Fruit fly (Drosophila melanogaster) whole organism, embryonic: ENCODE results near the gene CG15034.

Source experiments
- Adf1 ChIP-seq: fragments of 200-800 bp; sonication (Bioruptor generic); IDR thresholded peaks from 2 replicates; pipeline ENCODE4 v1.3.6; 2022; ENCODE audit warnings: missing biosample characterization, missing genetic modification characterization
- Atf-2 ChIP-seq: fragments of 200-800 bp; sonication (Bioruptor generic); optimal IDR thresholded peaks from 2 replicates; lab custom pipeline; 2016; ENCODE audit warnings: missing biosample characterization, missing genetic modification characterization
- Awh ChIP-seq: fragments of 200-800 bp; sonication (Bioruptor generic); IDR thresholded peaks from 2 replicates; pipeline ENCODE4, ENCODE4 v1.3.6; 2022; ENCODE audit warnings: missing biosample characterization, missing genetic modification characterization
- Bteb2 ChIP-seq: fragments of 200-800 bp; sonication (Bioruptor generic); optimal IDR thresholded peaks from 2 replicates; lab custom pipeline; 2016; ENCODE audit warnings: missing biosample characterization, missing genetic modification characterization
- CG10366 ChIP-seq: fragments of 200-800 bp; sonication (Bioruptor generic); IDR thresholded peaks from 2 replicates; pipeline ENCODE4 v1.3.6; 2022; ENCODE audit warnings: missing biosample characterization, missing genetic modification characterization
- CG10462 ChIP-seq: fragments of 200-800 bp; sonication (Bioruptor generic); optimal IDR thresholded peaks from 2 replicates; lab custom pipeline; 2016; ENCODE audit warnings: missing biosample characterization, missing genetic modification characterization
- CG10565 ChIP-seq: fragments of 200-800 bp; sonication (Bioruptor generic); optimal IDR thresholded peaks from 3 replicates; lab custom pipeline; 2016; ENCODE audit warnings: missing biosample characterization, mild to moderate bottlenecking, missing genetic modification characterization
- CG12391 ChIP-seq: fragments of 200-800 bp; sonication (Bioruptor generic); optimal IDR thresholded peaks from 3 replicates; lab custom pipeline; 2018; ENCODE audit warnings: missing biosample characterization, mild to moderate bottlenecking, missing genetic modification characterization, moderate library complexity
- CG13296 ChIP-seq: fragments of 200-800 bp; sonication (Bioruptor generic); optimal IDR thresholded peaks from 3 replicates; lab custom pipeline; 2018; ENCODE audit warnings: missing biosample characterization, mild to moderate bottlenecking, missing genetic modification characterization
- CG14860 ChIP-seq: fragments of 200-800 bp; sonication (Bioruptor generic); IDR thresholded peaks from 3 replicates; pipeline ENCODE4 v1.3.6; 2022; ENCODE audit warnings: missing biosample characterization, missing genetic modification characterization; ENCODE audit not compliant: partially characterized antibody
- CG15073 ChIP-seq: fragments of 200-800 bp; sonication (Bioruptor generic); optimal IDR thresholded peaks from 2 replicates; lab custom pipeline; 2016; ENCODE audit warnings: missing biosample characterization, missing genetic modification characterization
- CG17359 ChIP-seq: fragments of 200-800 bp; sonication (Bioruptor generic); optimal IDR thresholded peaks from 3 replicates; lab custom pipeline; 2018; ENCODE audit warnings: missing biosample characterization, mild to moderate bottlenecking, missing genetic modification characterization, moderate library complexity
- CG17802 ChIP-seq: fragments of 200-800 bp; sonication (Bioruptor generic); optimal IDR thresholded peaks from 2 replicates; lab custom pipeline; 2018; ENCODE audit warnings: missing biosample characterization, mild to moderate bottlenecking, missing genetic modification characterization, moderate library complexity
- CG1832 ChIP-seq: fragments of 200-800 bp; sonication (Bioruptor generic); optimal IDR thresholded peaks from 2 replicates; lab custom pipeline; 2017; ENCODE audit warnings: missing biosample characterization, mild to moderate bottlenecking, missing genetic modification characterization, inconsistent platforms
- CG18619 ChIP-seq: fragments of 200-800 bp; sonication (Bioruptor generic); optimal IDR thresholded peaks from 3 replicates; lab custom pipeline; 2017; ENCODE audit warnings: missing biosample characterization, mild to moderate bottlenecking, missing genetic modification characterization
- CG3838 ChIP-seq: fragments of 200-800 bp; sonication (Bioruptor generic); optimal IDR thresholded peaks from 3 replicates; lab custom pipeline; 2016; ENCODE audit warnings: missing biosample characterization, missing genetic modification characterization
- CG42726 ChIP-seq: fragments of 200-800 bp; sonication (Bioruptor generic); IDR thresholded peaks from 2 replicates; pipeline ENCODE4 v1.3.6; 2022; ENCODE audit warnings: missing biosample characterization, missing genetic modification characterization; ENCODE audit not compliant: partially characterized antibody
- CG4328 ChIP-seq: fragments of 200-800 bp; sonication (Bioruptor generic); optimal IDR thresholded peaks from 3 replicates; lab custom pipeline; 2017; ENCODE audit warnings: missing biosample characterization, missing genetic modification reagents, missing genetic modification characterization
- CG4820 ChIP-seq: fragments of 200-800 bp; sonication (Bioruptor generic); optimal IDR thresholded peaks from 3 replicates; lab custom pipeline; 2016; ENCODE audit warnings: missing biosample characterization, missing genetic modification characterization
- CG6854 ChIP-seq: fragments of 200-800 bp; sonication (Bioruptor generic); optimal IDR thresholded peaks from 3 replicates; lab custom pipeline; 2017; ENCODE audit warnings: missing biosample characterization, mild to moderate bottlenecking, missing genetic modification characterization
- CkIIα-i1 ChIP-seq: fragments of 200-800 bp; sonication (Bioruptor generic); IDR thresholded peaks from 2 replicates; pipeline ENCODE4 v1.3.6; 2022; ENCODE audit warnings: missing biosample characterization, missing genetic modification characterization
- ERR ChIP-seq: fragments of 200-800 bp; sonication (Bioruptor generic); optimal IDR thresholded peaks from 2 replicates; lab custom pipeline; 2016; ENCODE audit warnings: missing biosample characterization, missing genetic modification characterization
- Ets65A ChIP-seq: fragments of 200-800 bp; sonication (Bioruptor generic); peaks from one replicate; lab custom pipeline; 2016; ENCODE audit warnings: missing biosample characterization, missing genetic modification characterization
- Fer2 ChIP-seq: fragments of 200-800 bp; sonication (Bioruptor generic); optimal IDR thresholded peaks from 2 replicates; lab custom pipeline; 2018; ENCODE audit warnings: missing biosample characterization, mild to moderate bottlenecking, missing genetic modification characterization, moderate library complexity
- Hr51 ChIP-seq, 2 experiments: fragments of 200-800 bp; sonication (Bioruptor generic); optimal IDR thresholded peaks; 2 replicates in 1 of 2; 3 replicates in 1 of 2; lab custom pipeline; 2016 to 2018; ENCODE audit warnings: missing biosample characterization in 2 of 2, missing genetic modification characterization in 2 of 2, mild to moderate bottlenecking in 1 of 2, moderate library complexity in 1 of 2
- Med ChIP-seq: fragments of 200-800 bp; sonication (Bioruptor generic); peaks from one replicate; lab custom pipeline; 2016; ENCODE audit warnings: missing biosample characterization, missing genetic modification characterization, mild to moderate bottlenecking, inconsistent platforms, moderate library complexity
- NC2α ChIP-seq: fragments of 200-800 bp; sonication (Bioruptor generic); optimal IDR thresholded peaks from 2 replicates; lab custom pipeline; 2016; ENCODE audit warnings: missing biosample characterization, missing genetic modification characterization
- Nf-YA ChIP-seq: fragments of 200-800 bp; sonication (Bioruptor generic); IDR thresholded peaks from 2 replicates; pipeline ENCODE4 v1.3.6; 2022; ENCODE audit warnings: missing biosample characterization, missing genetic modification characterization
- Oaz ChIP-seq: fragments of 200-800 bp; sonication (Bioruptor generic); IDR thresholded peaks from 2 replicates; pipeline ENCODE4 v1.3.6; 2022; ENCODE audit warnings: missing biosample characterization, missing genetic modification characterization
- PHDP ChIP-seq: fragments of 200-800 bp; sonication (Bioruptor generic); optimal IDR thresholded peaks from 3 replicates; lab custom pipeline; 2018; ENCODE audit warnings: missing biosample characterization, mild to moderate bottlenecking, missing genetic modification characterization, moderate library complexity
- Poxn ChIP-seq: fragments of 200-800 bp; sonication (Bioruptor generic); IDR thresholded peaks from 2 replicates; pipeline ENCODE4 v1.3.6; 2022; ENCODE audit warnings: missing biosample characterization, missing genetic modification characterization
- Taf1 ChIP-seq: fragments of 200-800 bp; sonication (Bioruptor generic); IDR thresholded peaks from 2 replicates; pipeline ENCODE4 v1.3.6; 2022; ENCODE audit warnings: missing biosample characterization, missing genetic modification characterization
- Xbp1 ChIP-seq: fragments of 200-800 bp; sonication (Bioruptor generic); optimal IDR thresholded peaks from 3 replicates; lab custom pipeline; 2016; ENCODE audit warnings: missing biosample characterization, mild to moderate bottlenecking, missing genetic modification characterization
- ash1 ChIP-seq: fragments of 200-800 bp; sonication (Bioruptor generic); optimal IDR thresholded peaks from 2 replicates; lab custom pipeline; 2018; ENCODE audit warnings: missing biosample characterization, mild to moderate bottlenecking, missing genetic modification characterization
- btn ChIP-seq: fragments of 200-800 bp; sonication (Bioruptor generic); optimal IDR thresholded peaks from 2 replicates; lab custom pipeline; 2016; ENCODE audit warnings: missing biosample characterization, missing genetic modification characterization
- da ChIP-seq: fragments of 200-800 bp; sonication (Bioruptor generic); optimal IDR thresholded peaks from 2 replicates; lab custom pipeline; 2016; ENCODE audit warnings: missing biosample characterization, missing genetic modification characterization
- dan ChIP-seq: fragments of 200-800 bp; sonication (Bioruptor generic); IDR thresholded peaks from 2 replicates; pipeline ENCODE4 v1.3.6; 2022; ENCODE audit warnings: missing biosample characterization, missing genetic modification characterization
- dati ChIP-seq: fragments of 200-800 bp; sonication (Bioruptor generic); IDR thresholded peaks from 2 replicates; pipeline ENCODE4 v1.3.6; 2022; ENCODE audit warnings: missing biosample characterization, missing genetic modification characterization
- exex ChIP-seq: fragments of 200-800 bp; sonication (Bioruptor generic); optimal IDR thresholded peaks from 4 replicates; lab custom pipeline; 2018; ENCODE audit warnings: missing biosample characterization, mild to moderate bottlenecking, missing genetic modification characterization, moderate library complexity
- fru ChIP-seq: fragments of >200 bp; optimal IDR thresholded peaks from 2 replicates; lab custom pipeline; 2017
- ftz-f1 ChIP-seq: fragments of 200-800 bp; sonication (Bioruptor generic); optimal IDR thresholded peaks from 2 replicates; lab custom pipeline; 2016; ENCODE audit warnings: missing biosample characterization, missing genetic modification characterization
- hkb ChIP-seq, 2 experiments: fragments of 200-800 bp in 1 of 2; fragments of >200 bp in 1 of 2; sonication (Bioruptor generic) in 1 of 2; IDR thresholded peaks in 1 of 2; optimal IDR thresholded peaks in 1 of 2; 2 replicates each; pipeline versions ENCODE4 v1.3.6 to Lab custom; 2017 to 2022; ENCODE audit warnings: missing biosample characterization in 1 of 2, missing genetic modification characterization in 1 of 2
- jumu ChIP-seq: fragments of 200-800 bp; sonication (Bioruptor generic); optimal IDR thresholded peaks from 3 replicates; lab custom pipeline; 2016; ENCODE audit warnings: missing biosample characterization, missing genetic modification characterization
- pfk ChIP-seq: fragments of 200-800 bp; sonication (Bioruptor generic); optimal IDR thresholded peaks from 2 replicates; lab custom pipeline; 2018; ENCODE audit warnings: missing biosample characterization, mild to moderate bottlenecking, missing genetic modification characterization, moderate library complexity
- pho ChIP-seq: fragments of 200-800 bp; sonication (Bioruptor generic); optimal IDR thresholded peaks from 2 replicates; lab custom pipeline; 2016; ENCODE audit warnings: missing biosample characterization, missing genetic modification characterization
- pzg ChIP-seq: fragments of 200-800 bp; sonication (Bioruptor generic); optimal IDR thresholded peaks from 3 replicates; lab custom pipeline; 2018; ENCODE audit warnings: missing biosample characterization, mild to moderate bottlenecking, missing genetic modification characterization, moderate library complexity
- repo ChIP-seq: fragments of 200-800 bp; sonication (Bioruptor generic); optimal IDR thresholded peaks from 2 replicates; lab custom pipeline; 2016; ENCODE audit warnings: missing biosample characterization, missing genetic modification characterization
- vfl ChIP-seq: fragments of 200-800 bp; sonication (Bioruptor generic); optimal IDR thresholded peaks from 2 replicates; lab custom pipeline; 2016; ENCODE audit warnings: missing biosample characterization, missing genetic modification characterization
- zf30C ChIP-seq: fragments of 200-800 bp; sonication (Bioruptor generic); optimal IDR thresholded peaks from 3 replicates; lab custom pipeline; 2018; ENCODE audit warnings: missing biosample characterization, mild to moderate bottlenecking, missing genetic modification characterization

Gene CG15034

dm6 chrX:7301351-7302328 is 45.7 kb downstream of the CG15034 start (continued):
- TF ChIP-seq Ets65A: peak; percentile 93
- no peak for TF ChIP-seq pho
- TF ChIP-seq fru: no peak
- peak; percentile 40 for TF ChIP-seq btn (GFP tag; lab: Kevin White, UChicago)
- TF ChIP-seq CG4328 (GFP tag; lab: Kevin White, UChicago): peak; percentile 54
- TF ChIP-seq CG1832 (GFP tag; lab: Kevin White, UChicago): peak; percentile 52
- no peak for TF ChIP-seq jumu
- TF ChIP-seq dati (GFP tag; lab: Robert Waterston, UW): no peak
- no peak for TF ChIP-seq CG42726 (GFP tag; lab: Robert Waterston, UW)
- peak; percentile 77 for TF ChIP-seq Med
- no peak for TF ChIP-seq dan
- TF ChIP-seq NC2α (GFP tag; lab: Kevin White, UChicago): no peak
- TF ChIP-seq zf30C (GFP tag; lab: Kevin White, UChicago): no peak
- TF ChIP-seq hkb (optimal IDR thresholded peaks at IDR 0.05; lab: Kevin White, UChicago): no peak
- TF ChIP-seq hkb (GFP tag; IDR thresholded peaks at IDR 0.05; lab: Robert Waterston, UW): no peak
- TF ChIP-seq CG10366 (GFP tag; lab: Robert Waterston, UW): peak; percentile 35
- no peak for TF ChIP-seq ash1 (GFP tag; lab: Kevin White, UChicago)
- TF ChIP-seq CkIIα-i1: no peak
- TF ChIP-seq CG18619 (GFP tag; lab: Kevin White, UChicago): peak; percentile 64
- TF ChIP-seq Xbp1 (GFP tag; lab: Kevin White, UChicago): peak; percentile 42
- no peak for TF ChIP-seq CG6854 (GFP tag; lab: Kevin White, UChicago)
- no peak for TF ChIP-seq vfl (GFP tag; lab: Kevin White, UChicago)
- no peak for TF ChIP-seq pfk (GFP tag; lab: Kevin White, UChicago)
- 0 out of 2 replicates have a peak, but pooled peaks have one; percentile 5 for TF ChIP-seq Nf-YA (GFP tag; lab: Robert Waterston, UW)
- no peak for TF ChIP-seq Taf1 (GFP tag; lab: Robert Waterston, UW)
- no peak for TF ChIP-seq Oaz
- TF ChIP-seq PHDP (tag; lab: Kevin White, UChicago): no peak
- no peak for TF ChIP-seq pzg (GFP tag; lab: Kevin White, UChicago)
- TF ChIP-seq Awh (GFP tag; lab: Robert Waterston, UW): peak; percentile 55; the same call in 1 of the 2 replicates
- peak; percentile 67 for TF ChIP-seq CG12391 (tag; lab: Kevin White, UChicago)
- TF ChIP-seq Bteb2 (GFP tag; lab: Kevin White, UChicago): no peak
- TF ChIP-seq repo (GFP tag; lab: Kevin White, UChicago): no peak
- peak; percentile 14 for TF ChIP-seq CG10565 (GFP tag; lab: Kevin White, UChicago)
- TF ChIP-seq ERR (GFP tag; lab: Kevin White, UChicago): no peak
- TF ChIP-seq CG10462: peak; percentile 40
- TF ChIP-seq CG17359: peak; percentile 48
- TF ChIP-seq ftz-f1 (GFP tag; lab: Kevin White, UChicago): no peak
- no peak for TF ChIP-seq Fer2 (tag; lab: Kevin White, UChicago)
- peak; percentile 19 to 71 for TF ChIP-seq Hr51 (GFP tag; optimal IDR thresholded peaks at IDR 0.05; lab: Kevin White, UChicago)
- peak; percentile 60 for TF ChIP-seq Adf1 (GFP tag; lab: Robert Waterston, UW)
- TF ChIP-seq CG4820 (GFP tag; lab: Kevin White, UChicago): peak; percentile 52
- peak; percentile 20 for TF ChIP-seq Atf-2 (GFP tag; lab: Kevin White, UChicago)
- TF ChIP-seq da (GFP tag; lab: Kevin White, UChicago): no peak
- no peak for TF ChIP-seq CG14860 (GFP tag; lab: Robert Waterston, UW)
- no peak for TF ChIP-seq CG17802 (tag; lab: Kevin White, UChicago)
- no peak for TF ChIP-seq CG3838 (GFP tag; lab: Kevin White, UChicago)
- peak; percentile 45 for TF ChIP-seq CG13296 (GFP tag; lab: Kevin White, UChicago)
- peak; percentile 27 for TF ChIP-seq CG15073 (GFP tag; lab: Kevin White, UChicago)
- peak; percentile 26 for TF ChIP-seq exex (tag; lab: Kevin White, UChicago)
- TF ChIP-seq Poxn (GFP tag; lab: Robert Waterston, UW): no peak
